Worm (Caenorhabditis elegans): ENCODE measurements around the gene C07H6.2.

DNA sequence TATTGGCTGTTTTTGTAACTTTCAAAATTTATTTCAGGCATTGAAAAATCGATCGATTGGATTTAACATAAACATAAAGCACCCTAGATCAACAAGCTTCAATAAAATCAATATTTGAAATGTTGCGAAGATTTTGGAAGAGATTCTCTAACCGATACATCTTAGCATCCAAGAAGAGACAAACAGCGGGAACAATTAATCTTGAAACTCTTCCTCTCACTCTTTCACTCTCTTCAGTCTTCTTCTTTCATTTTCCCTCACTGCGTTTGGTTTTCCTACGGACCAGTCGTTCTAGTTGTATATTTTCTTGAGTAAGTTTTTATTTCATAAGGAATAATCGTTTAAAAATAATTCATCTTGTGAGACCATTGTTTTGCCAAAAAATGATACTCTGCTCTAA lies 12.2 kb downstream of the C07H6.2 start:
- TF ChIP-seq nhr-41 (GFP tag; IDR thresholded peaks at IDR 0.05) (no peak), snpc-4 (tag; optimal IDR thresholded peaks at IDR 0.05) (no peak), unc-39 (tag; optimal IDR thresholded peaks at IDR 0.05) (no peak), nhr-76 (tag; optimal IDR thresholded peaks at IDR 0.05) (no peak)
